Fruit fly (Drosophila melanogaster) S2 (cell line): ENCODE data around the gene CG17349.

Experiments used
- CG8478 ChIP-seq: fragments of >200 bp; optimal IDR thresholded peaks from 2 replicates; lab custom pipeline; 2018
- CTCF ChIP-seq, 2 experiments: fragments of >200 bp; optimal IDR thresholded peaks; 2 replicates each; lab custom pipeline; 2018

DNA sequence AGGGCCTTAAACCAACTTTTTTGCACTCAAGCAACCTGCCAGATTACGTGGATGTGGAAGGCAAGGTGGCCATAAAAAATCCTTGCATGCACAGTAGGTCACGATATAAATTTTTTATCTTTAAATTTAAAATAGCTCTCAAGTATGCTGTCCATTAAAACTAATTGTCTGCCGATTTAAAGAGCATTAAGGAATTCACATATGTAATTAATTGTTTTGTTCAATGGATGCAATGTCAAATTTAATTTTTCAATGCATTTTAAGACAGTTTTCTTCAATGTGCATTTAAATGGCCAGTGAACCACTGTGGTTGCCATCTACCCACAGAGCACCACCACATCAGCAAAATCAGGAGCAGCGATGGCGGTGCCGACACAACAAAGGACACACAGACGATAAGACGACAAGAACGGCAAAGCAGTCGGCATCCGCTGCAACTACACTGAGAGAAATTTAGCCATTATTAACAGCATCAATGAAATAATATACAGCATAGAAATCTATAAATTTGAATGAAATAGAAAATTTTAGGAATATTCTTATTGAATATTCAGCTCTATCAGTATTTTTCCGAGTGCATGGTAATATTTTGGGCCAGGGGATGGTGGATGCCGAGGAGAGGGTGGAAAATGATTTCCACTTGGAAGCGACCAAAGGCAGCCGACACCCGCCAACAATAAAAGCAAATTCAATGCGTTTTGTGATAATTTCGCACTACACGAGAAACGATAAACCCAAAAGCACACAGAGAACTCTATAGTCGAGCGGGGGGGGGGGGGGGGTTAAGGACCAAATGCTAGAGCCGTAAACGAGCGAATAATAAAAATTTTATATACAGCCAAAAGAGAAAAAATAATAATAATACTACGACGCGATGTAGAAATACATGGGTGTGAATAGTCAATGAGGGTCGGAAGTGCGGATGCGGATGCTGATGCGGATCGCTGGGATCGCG lies 7.2 kb downstream of the CG17349 start:
- TF ChIP-seq CG8478 (lab: Kevin White, UChicago) (no peak), CTCF (optimal IDR thresholded peaks at IDR 0.05; lab: Kevin White, UChicago) (no peak)
